Fruit fly (Drosophila melanogaster): ENCODE results near the gene CG10357.

CG10357 gene

DNA sequence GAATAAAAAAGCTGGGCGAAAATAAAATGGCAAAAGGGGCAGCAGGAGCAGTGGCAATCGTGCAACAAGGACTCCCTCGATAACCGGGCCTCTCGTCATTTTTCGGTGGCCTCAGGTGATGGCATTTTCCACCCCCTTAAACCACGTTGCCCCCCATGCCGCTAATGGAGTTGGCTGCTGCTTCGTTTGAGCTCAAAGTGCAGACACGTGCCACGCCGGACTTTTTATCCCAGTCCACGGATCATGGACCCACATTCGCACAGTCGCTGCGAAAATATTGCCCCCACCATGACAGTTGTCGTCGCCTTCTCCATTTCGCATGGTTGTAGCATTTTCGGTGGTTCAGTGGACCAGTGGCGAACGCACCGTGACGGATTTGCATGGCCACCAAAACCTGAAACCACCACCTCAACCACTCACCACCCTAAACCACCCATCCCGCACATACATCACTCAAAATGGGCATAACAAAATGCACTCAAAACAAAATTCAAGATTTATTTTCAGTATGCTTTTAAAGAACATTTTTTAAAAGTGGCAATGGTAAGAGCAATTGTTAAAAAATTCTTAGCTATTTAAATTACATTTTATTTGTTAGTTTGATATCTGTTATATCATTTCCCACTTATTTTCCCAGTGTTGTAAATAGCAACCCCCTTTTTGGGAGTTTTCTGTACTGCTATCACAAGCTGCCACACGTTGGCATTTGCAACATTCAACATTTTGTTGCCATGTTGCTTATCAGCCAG is 48.3 kb upstream of the CG10357 start (continued):
- TF ChIP-seq Pdp1 (GFP tag; optimal IDR thresholded peaks at IDR 0.05) = peak; percentile 52 to 58
- peak; percentile 16 for TF ChIP-seq CG6854 (GFP tag; optimal IDR thresholded peaks at IDR 0.05)
- peak; percentile 65 for TF ChIP-seq ind (GFP tag; optimal IDR thresholded peaks at IDR 0.05)
- TF ChIP-seq CG7963 (GFP tag; IDR thresholded peaks at IDR 0.05; ENCODE audit: partially characterized antibody) = no peak
- TF ChIP-seq CG7556 (GFP tag; optimal IDR thresholded peaks at IDR 0.05) = peak; percentile 84
- TF ChIP-seq crc (GFP tag; optimal IDR thresholded peaks at IDR 0.05) = peak; percentile 31
- TF ChIP-seq CG34224 (GFP tag; IDR thresholded peaks at IDR 0.05; ENCODE audit: partially characterized antibody) = no peak
- peak in 1 of 2 experiments; percentile 92 for TF ChIP-seq bsh (GFP tag; optimal IDR thresholded peaks at IDR 0.05)
- no peak for TF ChIP-seq grn (GFP tag; optimal IDR thresholded peaks at IDR 0.05)
- peak; percentile 69 for TF ChIP-seq CG17385 (GFP tag; optimal IDR thresholded peaks at IDR 0.05)
- TF ChIP-seq slbo (GFP tag; IDR thresholded peaks at IDR 0.05) = peak; percentile 56
- peak; percentile 21 for TF ChIP-seq dm (GFP tag; optimal IDR thresholded peaks at IDR 0.05)
- no peak for TF ChIP-seq Doc2 (GFP tag; IDR thresholded peaks at IDR 0.05)
- no peak for TF ChIP-seq hth (optimal IDR thresholded peaks at IDR 0.05)
- no peak for TF ChIP-seq Oaz (GFP tag; IDR thresholded peaks at IDR 0.05)
- no peak; the same call in 2 of the 3 replicates for TF ChIP-seq croc (GFP tag; conservative IDR thresholded peaks at IDR 0.05)
- no peak for TF ChIP-seq CG11085 (GFP tag; IDR thresholded peaks at IDR 0.05)
- peak; percentile 9 for TF ChIP-seq CG17568 (GFP tag; optimal IDR thresholded peaks at IDR 0.05)
- TF ChIP-seq CG5953 (GFP tag; IDR thresholded peaks at IDR 0.05) = peak; percentile 49; the same call in 1 of the 2 replicates
- peak; percentile 38; the same call in 2 of the 3 replicates for TF ChIP-seq CG14050 (GFP tag; IDR thresholded peaks at IDR 0.05)
- TF ChIP-seq bowl (GFP tag; IDR thresholded peaks at IDR 0.05) = 0 out of 2 replicates have a peak, but pooled peaks have one; percentile 35
- no peak for TF ChIP-seq aop (GFP tag; IDR thresholded peaks at IDR 0.05)
- no peak for TF ChIP-seq zen2 (GFP tag; IDR thresholded peaks at IDR 0.05; ENCODE audit: partially characterized antibody)
- peak; percentile 60 for TF ChIP-seq Bteb2 (GFP tag; optimal IDR thresholded peaks at IDR 0.05)
- peak; percentile 54 for TF ChIP-seq salm (tag; optimal IDR thresholded peaks at IDR 0.05)
- TF ChIP-seq HLH3B (GFP tag; IDR thresholded peaks at IDR 0.05) = peak; percentile 83
- peak; percentile 63 for TF ChIP-seq CG33557 (GFP tag; optimal IDR thresholded peaks at IDR 0.05)
- TF ChIP-seq Meics (GFP tag; optimal IDR thresholded peaks at IDR 0.05) = peak; percentile 67
- TF ChIP-seq lov (optimal IDR thresholded peaks at IDR 0.05) = no peak
- no peak for TF ChIP-seq lov (GFP tag; IDR thresholded peaks at IDR 0.05)
- TF ChIP-seq CG9876 (GFP tag; optimal IDR thresholded peaks at IDR 0.05) = no peak
- TF ChIP-seq ase (GFP tag; IDR thresholded peaks at IDR 0.05) = 0 out of 3 replicates have a peak, but pooled peaks have one; percentile 40
- TF ChIP-seq HmgD (GFP tag; optimal IDR thresholded peaks at IDR 0.05) = no peak
- peak; percentile 88 for TF ChIP-seq row (GFP tag; IDR thresholded peaks at IDR 0.05)
- no peak for TF ChIP-seq mirr (GFP tag; optimal IDR thresholded peaks at IDR 0.05)
- TF ChIP-seq Lhr (GFP tag; optimal IDR thresholded peaks at IDR 0.05) = peak; percentile 14
- TF ChIP-seq peb (GFP tag; IDR thresholded peaks at IDR 0.05) = peak; percentile 46; the same call in 1 of the 2 replicates
- peak; percentile 85 for TF ChIP-seq gem (tag; optimal IDR thresholded peaks at IDR 0.05)
- TF ChIP-seq so (GFP tag; IDR thresholded peaks at IDR 0.05) = peak; percentile 72; the same call in 2 of the 3 replicates
- TF ChIP-seq Xbp1 (GFP tag; optimal IDR thresholded peaks at IDR 0.05) = peak; percentile 72
- no peak for TF ChIP-seq CG4360 (GFP tag; IDR thresholded peaks at IDR 0.05)
- TF ChIP-seq Abd-B (GFP tag; optimal IDR thresholded peaks at IDR 0.05) = peak; percentile 44
- TF ChIP-seq C15 (GFP tag; IDR thresholded peaks at IDR 0.05) = no peak
- TF ChIP-seq Hr78 (GFP tag; optimal IDR thresholded peaks at IDR 0.05) = peak in 1 of 2 experiments; percentile 35
- no peak for TF ChIP-seq CG7745 (tag; optimal IDR thresholded peaks at IDR 0.05)
- TF ChIP-seq CG2678 (tag; optimal IDR thresholded peaks at IDR 0.05) = peak; percentile 89
- TF ChIP-seq trem (tag; optimal IDR thresholded peaks at IDR 0.05) = peak; percentile 73
- TF ChIP-seq CG14667 (GFP tag; IDR thresholded peaks at IDR 0.05) = peak; percentile 48
- TF ChIP-seq lola (GFP tag; optimal IDR thresholded peaks at IDR 0.05) = peak in 1 of 3 experiments; percentile 78

All from whole organism, embryonic.